Fruit fly (Drosophila melanogaster): Measurements from ENCODE around the gene Ttc19.

Ttc19 gene

DNA sequence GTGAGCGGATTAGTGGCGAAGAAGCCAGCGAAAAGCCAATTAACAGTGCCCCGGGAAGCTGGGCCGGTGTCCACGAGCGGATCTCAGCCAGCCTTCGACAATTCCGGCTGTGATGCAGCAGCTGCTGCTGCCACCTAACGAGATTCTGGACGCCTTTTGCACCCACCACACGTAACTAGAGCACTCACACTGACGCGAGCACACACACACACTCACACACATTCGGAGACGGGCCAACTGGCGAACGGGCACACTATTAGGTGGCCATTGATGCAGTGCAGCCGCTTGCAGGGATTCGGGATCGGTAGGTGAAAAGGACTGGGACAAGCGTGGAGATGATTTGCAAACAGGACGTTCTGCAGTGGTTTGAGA lies 9.6 kb upstream of the Ttc19 start:
- no peak for TF ChIP-seq ss (GFP tag; optimal IDR thresholded peaks at IDR 0.05)
- TF ChIP-seq Gug (GFP tag; IDR thresholded peaks at IDR 0.05), result no peak
- no peak for TF ChIP-seq Sox102F (GFP tag; optimal IDR thresholded peaks at IDR 0.05)
- no peak for TF ChIP-seq CG16779 (tag; optimal IDR thresholded peaks at IDR 0.05)
- TF ChIP-seq Lpt (GFP tag; optimal IDR thresholded peaks at IDR 0.05), result no peak
- TF ChIP-seq CG6163 (GFP tag; IDR thresholded peaks at IDR 0.05), result peak; percentile 5; the same call in 1 of the 3 replicates
- 0 out of 3 replicates have a peak, but pooled peaks have one; percentile 8 for TF ChIP-seq CG8119 (GFP tag; IDR thresholded peaks at IDR 0.05)

DNA sequence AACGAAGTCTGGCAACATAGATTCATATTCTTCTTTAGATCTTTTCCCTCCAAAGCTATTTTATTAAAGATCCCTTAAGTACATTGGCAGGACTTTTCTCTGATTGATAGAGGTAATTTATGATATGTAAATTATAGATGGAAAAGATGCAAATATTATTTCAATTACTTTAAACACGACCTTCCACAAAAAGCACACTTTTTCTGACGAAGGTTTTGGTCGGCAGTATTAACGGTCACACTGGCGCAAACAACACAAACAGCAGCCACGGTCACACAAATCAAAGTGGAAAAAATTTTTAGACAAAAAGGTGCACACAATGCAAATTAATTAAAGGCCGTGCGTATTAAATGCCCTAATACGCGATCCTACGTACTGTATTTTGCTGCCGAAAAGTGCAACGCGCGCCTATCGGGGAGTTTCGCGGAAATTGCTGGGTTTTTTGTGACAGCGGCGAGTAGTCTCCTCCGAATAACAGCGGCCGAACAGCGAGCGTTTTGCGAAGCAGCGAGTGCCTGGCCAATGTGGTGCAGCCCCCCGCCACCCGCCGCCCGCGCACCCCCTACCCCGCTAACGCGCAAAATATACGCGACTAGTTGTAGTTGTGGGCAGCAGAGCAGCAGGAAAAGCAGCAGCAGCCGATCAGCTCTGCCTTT lies 9.0 kb upstream of the Ttc19 start, which contains the start of gene CG10492:
Gene CG10492 (plus strand): TSS at position 219 of the 656 bp plus-strand sequence.
- TF ChIP-seq pdm3 (GFP tag; optimal IDR thresholded peaks at IDR 0.05) (no peak), CG8319 (GFP tag; optimal IDR thresholded peaks at IDR 0.05) (no peak), CG34406 (GFP tag; optimal IDR thresholded peaks at IDR 0.05) (no peak), fkh (GFP tag; optimal IDR thresholded peaks at IDR 0.05) (no peak), CG9139 (GFP tag; optimal IDR thresholded peaks at IDR 0.05) (no peak), CG11902 (GFP tag; optimal IDR thresholded peaks at IDR 0.05) (no peak), CG4318 (GFP tag; optimal IDR thresholded peaks at IDR 0.05) (no peak), salr (GFP tag; optimal IDR thresholded peaks at IDR 0.05) (no peak), CG3032 (tag; optimal IDR thresholded peaks at IDR 0.05) (no peak), CG7368 (GFP tag; optimal IDR thresholded peaks at IDR 0.05) (no peak), CG1621 (tag; optimal IDR thresholded peaks at IDR 0.05) (peak; percentile 47), CG8119 (GFP tag; IDR thresholded peaks at IDR 0.05) (peak; percentile 32; the same call in 1 of the 3 replicates), OdsH (GFP tag; optimal IDR thresholded peaks at IDR 0.05) (no peak), Smox (GFP tag; optimal IDR thresholded peaks at IDR 0.05) (no peak), CG6163 (GFP tag; IDR thresholded peaks at IDR 0.05) (no peak), acj6 (GFP tag; optimal IDR thresholded peaks at IDR 0.05) (no peak), Ets21C (GFP tag; optimal IDR thresholded peaks at IDR 0.05) (no peak), CG16779 (tag; optimal IDR thresholded peaks at IDR 0.05) (no peak), eg (GFP tag; IDR thresholded peaks at IDR 0.05) (peak; percentile 33; the same call in 1 of the 3 replicates), fd59A (GFP tag; optimal IDR thresholded peaks at IDR 0.05) (no peak), cyc (GFP tag; optimal IDR thresholded peaks at IDR 0.05) (no peak), esn (GFP tag; optimal IDR thresholded peaks at IDR 0.05) (no peak), achi (GFP tag; optimal IDR thresholded peaks at IDR 0.05) (peak; percentile 15), dac (GFP tag; optimal IDR thresholded peaks at IDR 0.05) (no peak), CG15336 (GFP tag; IDR thresholded peaks at IDR 0.05) (peak; percentile 28; the same call in 1 of the 2 replicates), net (GFP tag; optimal IDR thresholded peaks at IDR 0.05) (peak; percentile 10), ss (GFP tag; optimal IDR thresholded peaks at IDR 0.05) (no peak), svp (GFP tag) (no peak), CG6276 (GFP tag; optimal IDR thresholded peaks at IDR 0.05) (no peak), CG8632 (GFP tag; optimal IDR thresholded peaks at IDR 0.05) (no peak), Blimp-1 (GFP tag; optimal IDR thresholded peaks at IDR 0.05) (no peak), topi (GFP tag; optimal IDR thresholded peaks at IDR 0.05) (no peak), Eip75B (GFP tag; optimal IDR thresholded peaks at IDR 0.05) (no peak), CG6854 (GFP tag; optimal IDR thresholded peaks at IDR 0.05) (peak; percentile 6), Hr39 (GFP tag; optimal IDR thresholded peaks at IDR 0.05) (no peak), CG10631 (GFP tag; optimal IDR thresholded peaks at IDR 0.05) (no peak), Eip93F (GFP tag; optimal IDR thresholded peaks at IDR 0.05) (no peak), Eip78C (GFP tag) (peak; percentile 48), fd85E (GFP tag; optimal IDR thresholded peaks at IDR 0.05) (no peak), Sox14 (GFP tag; optimal IDR thresholded peaks at IDR 0.05) (peak; percentile 40)

All from whole organism, prepupa.